Worm (Caenorhabditis elegans): ENCODE results near the gene rha-2.

DNA sequence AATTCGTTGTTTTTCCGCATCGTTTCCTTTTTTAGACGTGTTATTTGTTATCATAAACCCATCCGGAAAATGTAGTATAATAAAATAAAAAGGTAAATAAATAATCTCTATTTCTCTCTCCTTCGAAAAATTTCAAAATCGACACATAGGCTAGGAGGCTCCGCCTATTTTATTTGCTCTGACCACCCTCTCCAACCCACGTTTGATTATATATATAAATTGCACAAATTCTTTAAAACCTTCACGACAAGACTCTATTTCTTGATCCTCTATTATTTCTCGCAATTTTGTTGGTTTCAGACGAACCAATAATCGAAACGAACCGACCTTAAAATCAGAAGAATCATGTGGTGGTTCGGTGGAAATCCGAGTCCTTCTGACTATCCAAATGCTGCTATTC lies 33.6 kb downstream of the rha-2 start, which contains the start of gene doxa-1:
- TF ChIP-seq flt-1 (GFP tag; IDR thresholded peaks at IDR 0.05): no peak
- no peak for TF ChIP-seq ztf-29 (GFP tag; IDR thresholded peaks at IDR 0.05)
- TF ChIP-seq med-1 (GFP tag; optimal IDR thresholded peaks at IDR 0.05; ENCODE audit: insufficient read depth): no peak
- no peak for TF ChIP-seq tab-1 (GFP tag; IDR thresholded peaks at IDR 0.05)
- TF ChIP-seq T22C8.4 (GFP tag; IDR thresholded peaks at IDR 0.05): no peak
- TF ChIP-seq ref-1 (GFP tag; conservative IDR thresholded peaks at IDR 0.05): no peak
- TF ChIP-seq ztf-23 (GFP tag; IDR thresholded peaks at IDR 0.05): no peak
- TF ChIP-seq cog-1 (tag; optimal IDR thresholded peaks at IDR 0.05): no peak

Measured in whole organism, midembryonic.